Fruit fly (Drosophila melanogaster) whole organism, embryonic: ENCODE measurements around the gene CG10984.

ENCODE experiments used
- Adf1 ChIP-seq: fragments of 200-800 bp; sonication (Bioruptor generic); IDR thresholded peaks from 2 replicates; pipeline ENCODE4 v1.3.6; 2022; ENCODE audit warnings: missing biosample characterization, missing genetic modification characterization
- Atf6 ChIP-seq: fragments of 200-800 bp; sonication (Bioruptor generic); IDR thresholded peaks from 2 replicates; pipeline ENCODE4 v1.3.6; 2022; ENCODE audit warnings: missing biosample characterization, missing genetic modification characterization
- CG12299 ChIP-seq: fragments of 200-800 bp; sonication (Bioruptor generic); optimal IDR thresholded peaks from 2 replicates; lab custom pipeline; 2018; ENCODE audit warnings: missing biosample characterization, mild to moderate bottlenecking, missing genetic modification characterization
- CG13287 ChIP-seq: fragments of 200-800 bp; sonication (Bioruptor generic); IDR thresholded peaks from 2 replicates; pipeline ENCODE4 v1.3.6; 2022; ENCODE audit warnings: missing biosample characterization, missing genetic modification characterization; ENCODE audit not compliant: partially characterized antibody
- CG13624 ChIP-seq: fragments of 200-800 bp; sonication (Bioruptor generic); optimal IDR thresholded peaks from 2 replicates; lab custom pipeline; 2016; ENCODE audit warnings: missing biosample characterization, missing genetic modification characterization
- CG15011 ChIP-seq: fragments of 200-800 bp; sonication (Bioruptor generic); optimal IDR thresholded peaks from 3 replicates; lab custom pipeline; 2018; ENCODE audit warnings: missing biosample characterization, mild to moderate bottlenecking, missing genetic modification characterization
- CG15601 ChIP-seq: fragments of 200-800 bp; sonication (Bioruptor generic); optimal IDR thresholded peaks from 3 replicates; lab custom pipeline; 2019; ENCODE audit warnings: missing biosample characterization, mild to moderate bottlenecking, missing genetic modification characterization, moderate library complexity
- CG15696 ChIP-seq: fragments of 200-800 bp; sonication (Bioruptor generic); optimal IDR thresholded peaks from 2 replicates; lab custom pipeline; 2019; ENCODE audit warnings: missing biosample characterization, mild to moderate bottlenecking, missing genetic modification characterization, moderate library complexity
- CG2889 ChIP-seq: fragments of 200-800 bp; sonication (Bioruptor generic); IDR thresholded peaks from 3 replicates; pipeline ENCODE4 v1.3.6; 2022; ENCODE audit warnings: missing biosample characterization, missing genetic modification characterization
- CG32532 ChIP-seq: fragments of 200-800 bp; sonication (Bioruptor generic); IDR thresholded peaks from 2 replicates; pipeline ENCODE4 v1.3.6; 2022; ENCODE audit warnings: missing biosample characterization, missing genetic modification characterization
- CG3407 ChIP-seq: fragments of 200-800 bp; sonication (Bioruptor generic); optimal IDR thresholded peaks from 2 replicates; lab custom pipeline; 2018; ENCODE audit warnings: missing biosample characterization, mild to moderate bottlenecking, missing genetic modification characterization
- CG3838 ChIP-seq: fragments of 200-800 bp; sonication (Bioruptor generic); optimal IDR thresholded peaks from 3 replicates; lab custom pipeline; 2016; ENCODE audit warnings: missing biosample characterization, missing genetic modification characterization
- CG3847 ChIP-seq: fragments of 200-800 bp; sonication (Bioruptor generic); IDR thresholded peaks from 2 replicates; pipeline ENCODE4 v1.3.6; 2022; ENCODE audit warnings: missing biosample characterization, missing genetic modification characterization
- CG4282 ChIP-seq: fragments of 200-800 bp; sonication (Bioruptor generic); optimal IDR thresholded peaks from 2 replicates; lab custom pipeline; 2016; ENCODE audit warnings: missing biosample characterization, missing genetic modification characterization
- CG4424 ChIP-seq: fragments of 200-800 bp; sonication (Bioruptor generic); optimal IDR thresholded peaks from 3 replicates; lab custom pipeline; 2016; ENCODE audit warnings: missing biosample characterization, missing genetic modification characterization
- CG4707 ChIP-seq: fragments of 200-800 bp; sonication (Bioruptor generic); optimal IDR thresholded peaks from 2 replicates; lab custom pipeline; 2018; ENCODE audit warnings: missing biosample characterization, mild to moderate bottlenecking, missing genetic modification characterization, moderate library complexity
- CG5180 ChIP-seq: fragments of 200-800 bp; sonication (Bioruptor generic); optimal IDR thresholded peaks from 3 replicates; lab custom pipeline; 2017; ENCODE audit warnings: missing biosample characterization, missing genetic modification characterization, mild to moderate bottlenecking, moderate library complexity, missing genetic modification reagents
- Chrac-16 ChIP-seq: fragments of 200-800 bp; sonication (Bioruptor generic); optimal IDR thresholded peaks from 3 replicates; lab custom pipeline; 2016; ENCODE audit warnings: missing biosample characterization, missing genetic modification characterization
- Dad ChIP-seq: fragments of 200-800 bp; sonication (Bioruptor generic); optimal IDR thresholded peaks from 3 replicates; lab custom pipeline; 2016; ENCODE audit warnings: missing biosample characterization, missing genetic modification characterization
- Hey ChIP-seq: fragments of 200-800 bp; sonication (Bioruptor generic); optimal IDR thresholded peaks from 3 replicates; lab custom pipeline; 2018; ENCODE audit warnings: missing biosample characterization, mild to moderate bottlenecking, missing genetic modification characterization
- HmgD ChIP-seq: fragments of 200-800 bp; sonication (Bioruptor generic); optimal IDR thresholded peaks from 3 replicates; lab custom pipeline; 2016; ENCODE audit warnings: missing biosample characterization, missing genetic modification characterization
- Hr51 ChIP-seq, 2 experiments: fragments of 200-800 bp; sonication (Bioruptor generic); optimal IDR thresholded peaks; 2 replicates in 1 of 2; 3 replicates in 1 of 2; lab custom pipeline; 2016 to 2018; ENCODE audit warnings: missing biosample characterization in 2 of 2, missing genetic modification characterization in 2 of 2, mild to moderate bottlenecking in 1 of 2, moderate library complexity in 1 of 2
- Nf-YB ChIP-seq: fragments of 200-800 bp; sonication (Bioruptor generic); optimal IDR thresholded peaks from 3 replicates; lab custom pipeline; 2019; ENCODE audit warnings: missing biosample characterization, mild to moderate bottlenecking, missing genetic modification characterization, moderate library complexity
- PHDP ChIP-seq: fragments of 200-800 bp; sonication (Bioruptor generic); optimal IDR thresholded peaks from 3 replicates; lab custom pipeline; 2018; ENCODE audit warnings: missing biosample characterization, mild to moderate bottlenecking, missing genetic modification characterization, moderate library complexity
- Ravus ChIP-seq: fragments of 200-800 bp; sonication (Bioruptor generic); IDR thresholded peaks from 2 replicates; pipeline ENCODE4 v1.3.6; 2022; ENCODE audit warnings: missing biosample characterization, missing genetic modification characterization
- Side ChIP-seq: fragments of 200-800 bp; sonication (Bioruptor generic); optimal IDR thresholded peaks from 2 replicates; lab custom pipeline; 2016; ENCODE audit warnings: missing biosample characterization, missing genetic modification characterization
- Spps ChIP-seq: fragments of 200-800 bp; sonication (Bioruptor generic); optimal IDR thresholded peaks from 2 replicates; lab custom pipeline; 2018; ENCODE audit warnings: missing biosample characterization, mild to moderate bottlenecking, missing genetic modification characterization
- Sry-β ChIP-seq: fragments of 200-800 bp; sonication (Bioruptor generic); optimal IDR thresholded peaks from 2 replicates; lab custom pipeline; 2018; ENCODE audit warnings: missing biosample characterization, mild to moderate bottlenecking, missing genetic modification characterization, moderate library complexity
- Taf1 ChIP-seq: fragments of 200-800 bp; sonication (Bioruptor generic); IDR thresholded peaks from 2 replicates; pipeline ENCODE4 v1.3.6; 2022; ENCODE audit warnings: missing biosample characterization, missing genetic modification characterization
- az2 ChIP-seq: fragments of 200-800 bp; sonication (Bioruptor generic); optimal IDR thresholded peaks from 3 replicates; lab custom pipeline; 2016; ENCODE audit warnings: missing biosample characterization, missing genetic modification characterization
- bbx ChIP-seq: fragments of 200-800 bp; sonication (Bioruptor generic); IDR thresholded peaks from 2 replicates; pipeline ENCODE4 v1.3.6; 2022; ENCODE audit warnings: missing biosample characterization, missing genetic modification characterization; ENCODE audit not compliant: partially characterized antibody
- cwo ChIP-seq: fragments of 200-800 bp; sonication (Bioruptor generic); optimal IDR thresholded peaks from 3 replicates; lab custom pipeline; 2017; ENCODE audit warnings: missing biosample characterization, missing genetic modification characterization, mild to moderate bottlenecking, moderate library complexity, missing genetic modification reagents
- dm ChIP-seq: fragments of 200-800 bp; sonication (Bioruptor generic); optimal IDR thresholded peaks from 3 replicates; lab custom pipeline; 2016; ENCODE audit warnings: missing biosample characterization, missing genetic modification characterization
- dmrt99B ChIP-seq: fragments of 200-800 bp; sonication (Bioruptor generic); optimal IDR thresholded peaks from 2 replicates; lab custom pipeline; 2018; ENCODE audit warnings: missing biosample characterization, mild to moderate bottlenecking, missing genetic modification characterization, moderate library complexity
- dysf ChIP-seq: fragments of 200-800 bp; sonication (Bioruptor generic); IDR thresholded peaks from 3 replicates; pipeline ENCODE4 v1.3.6; 2022; ENCODE audit warnings: missing biosample characterization, missing genetic modification characterization
- esg ChIP-seq: fragments of 200-800 bp; sonication (Bioruptor generic); conservative IDR thresholded peaks from 2 replicates; pipeline ENCODE4 v1.3.6; 2022; ENCODE audit warnings: missing biosample characterization, missing genetic modification characterization
- fd102C ChIP-seq: fragments of 200-800 bp; sonication (Bioruptor generic); optimal IDR thresholded peaks from 2 replicates; lab custom pipeline; 2018; ENCODE audit warnings: missing biosample characterization, mild to moderate bottlenecking, missing genetic modification characterization, moderate library complexity
- gce ChIP-seq: fragments of 200-800 bp; sonication (Bioruptor generic); IDR thresholded peaks from 3 replicates; pipeline ENCODE4 v1.3.6; 2022; ENCODE audit warnings: missing biosample characterization, missing genetic modification characterization
- insv ChIP-seq, 2 experiments: fragments of 200-800 bp; sonication (Bioruptor generic); optimal IDR thresholded peaks; 3 replicates each; lab custom pipeline; 2016 to 2018; ENCODE audit warnings: missing biosample characterization in 2 of 2, missing genetic modification characterization in 2 of 2
- jumu ChIP-seq: fragments of 200-800 bp; sonication (Bioruptor generic); optimal IDR thresholded peaks from 3 replicates; lab custom pipeline; 2016; ENCODE audit warnings: missing biosample characterization, missing genetic modification characterization
- ken ChIP-seq: fragments of 200-800 bp; sonication (Bioruptor generic); IDR thresholded peaks from 3 replicates; pipeline ENCODE4 v1.3.6; 2022; ENCODE audit warnings: missing biosample characterization, missing genetic modification characterization
- lola ChIP-seq, 3 experiments: fragments of >200 bp in 2 of 3; fragments of 200-800 bp in 1 of 3; sonication (Bioruptor generic) in 1 of 3; optimal IDR thresholded peaks; 2 replicates each; lab custom pipeline; 2017 to 2019; ENCODE audit warnings: missing biosample characterization in 3 of 3, missing genetic modification characterization in 3 of 3, mild to moderate bottlenecking in 1 of 3, moderate library complexity in 1 of 3
- sisA ChIP-seq: fragments of 200-800 bp; sonication (Bioruptor generic); IDR thresholded peaks from 2 replicates; pipeline ENCODE4 v1.3.6; 2022; ENCODE audit warnings: missing biosample characterization, missing genetic modification characterization
- slp2 ChIP-seq: fragments of 200-800 bp; sonication (Bioruptor generic); optimal IDR thresholded peaks from 2 replicates; lab custom pipeline; 2016; ENCODE audit warnings: missing biosample characterization, missing genetic modification characterization
- sug ChIP-seq: fragments of 200-800 bp; optimal IDR thresholded peaks from 2 replicates; lab custom pipeline; 2019; ENCODE audit warnings: missing biosample characterization, mild to moderate bottlenecking, missing genetic modification characterization, moderate library complexity
- trh ChIP-seq: fragments of 200-800 bp; sonication (Bioruptor generic); optimal IDR thresholded peaks from 2 replicates; lab custom pipeline; 2016; ENCODE audit warnings: missing biosample characterization, missing genetic modification characterization
- wor ChIP-seq: fragments of 200-800 bp; sonication (Bioruptor generic); IDR thresholded peaks from 2 replicates; pipeline ENCODE4 v1.3.6; 2022; ENCODE audit warnings: missing biosample characterization, missing genetic modification characterization
- zfh1 ChIP-seq: fragments of 200-800 bp; sonication (Bioruptor generic); IDR thresholded peaks from 3 replicates; pipeline ENCODE4 v1.3.6; 2022; ENCODE audit warnings: missing biosample characterization, missing genetic modification characterization

The CG10984 gene

dm6 chr3L:12749567-12750535, at the start of gene CG10984, which contains the start of gene Klc:
Gene CG10984 (plus strand): TSS chr3L:12750119.
Gene Klc (minus strand): TSS chr3L:12750056.
- peak; percentile 72 for TF ChIP-seq esg (GFP tag; lab: Robert Waterston, UW)
- peak; percentile 82 for TF ChIP-seq zfh1
- TF ChIP-seq gce (GFP tag; lab: Robert Waterston, UW), result no peak; the same call in 1 of the 3 replicates
- TF ChIP-seq insv (GFP tag; optimal IDR thresholded peaks at IDR 0.05; lab: Kevin White, UChicago), result no peak
- TF ChIP-seq trh (GFP tag; lab: Kevin White, UChicago), result no peak
- no peak for TF ChIP-seq Nf-YB (GFP tag; lab: Kevin White, UChicago)
- peak; percentile 60 for TF ChIP-seq PHDP (tag; lab: Kevin White, UChicago)
- TF ChIP-seq CG3838 (GFP tag; lab: Kevin White, UChicago), result no peak
- TF ChIP-seq Taf1, result no peak
- peak; percentile 8; the same call in 1 of the 2 replicates for TF ChIP-seq Ravus
- TF ChIP-seq Dad, result peak; percentile 44
- TF ChIP-seq Atf6, result peak; percentile 74
- no peak for TF ChIP-seq CG13287 (GFP tag; lab: Robert Waterston, UW)
- TF ChIP-seq CG4282, result peak; percentile 72
- peak; percentile 29 for TF ChIP-seq dm
- TF ChIP-seq CG4424 (GFP tag; lab: Kevin White, UChicago), result peak; percentile 50
- TF ChIP-seq slp2 (GFP tag; lab: Kevin White, UChicago), result peak; percentile 43
- TF ChIP-seq fd102C, result no peak
- TF ChIP-seq Chrac-16 (GFP tag; lab: Kevin White, UChicago), result peak; percentile 58
- TF ChIP-seq HmgD (GFP tag; lab: Kevin White, UChicago), result no peak
- no peak for TF ChIP-seq Hey (tag; lab: Kevin White, UChicago)
- peak in 1 of 2 experiments; percentile 36 for TF ChIP-seq Hr51 (GFP tag; optimal IDR thresholded peaks at IDR 0.05; lab: Kevin White, UChicago)
- TF ChIP-seq ken, result peak; percentile 65; the same call in 1 of the 3 replicates
- TF ChIP-seq Sry-β, result no peak
- TF ChIP-seq bbx, result no peak
- no peak for TF ChIP-seq CG15696 (tag; lab: Kevin White, UChicago)
- no peak for TF ChIP-seq CG3847
- TF ChIP-seq wor, result no peak
- no peak for TF ChIP-seq cwo (GFP tag; lab: Kevin White, UChicago)
- peak; percentile 52; the same call in 1 of the 2 replicates for TF ChIP-seq Adf1 (GFP tag; lab: Robert Waterston, UW)
- TF ChIP-seq CG3407 (GFP tag; lab: Kevin White, UChicago), result peak; percentile 11
- TF ChIP-seq CG13624 (GFP tag; lab: Kevin White, UChicago), result peak; percentile 53
- TF ChIP-seq sisA (GFP tag; lab: Robert Waterston, UW), result no peak
- peak; percentile 2 for TF ChIP-seq CG12299 (tag; lab: Kevin White, UChicago)
- TF ChIP-seq CG4707 (GFP tag; lab: Kevin White, UChicago), result no peak
- TF ChIP-seq Spps (tag; lab: Kevin White, UChicago), result no peak
- no peak for TF ChIP-seq dmrt99B (tag; lab: Kevin White, UChicago)
- no peak for TF ChIP-seq sug (tag; lab: Kevin White, UChicago)
- no peak for TF ChIP-seq CG5180 (GFP tag; lab: Kevin White, UChicago)
- no peak for TF ChIP-seq CG15011 (GFP tag; lab: Kevin White, UChicago)
- TF ChIP-seq CG32532, result no peak; the same call in 1 of the 2 replicates
- peak; percentile 37 for TF ChIP-seq az2 (GFP tag; lab: Kevin White, UChicago)
- TF ChIP-seq lola (GFP tag; optimal IDR thresholded peaks at IDR 0.05; lab: Kevin White, UChicago), result no peak
- TF ChIP-seq dysf (GFP tag; lab: Robert Waterston, UW), result peak; percentile 81; the same call in 2 of the 3 replicates
- TF ChIP-seq CG15601 (tag; lab: Kevin White, UChicago), result no peak
- no peak for TF ChIP-seq CG2889 (GFP tag; lab: Robert Waterston, UW)
- TF ChIP-seq Side (GFP tag; lab: Kevin White, UChicago), result peak; percentile 61
- TF ChIP-seq jumu (GFP tag; lab: Kevin White, UChicago), result peak; percentile 63
